Fruit fly (Drosophila melanogaster): ENCODE results near the gene Rat1.

Rat1 gene

dm6 chr2L:6950096-6950495, 42.2 kb downstream of the Rat1 start, which contains the start of the genes Gas41 and SA1 (continued):
- peak; percentile 52 for TF ChIP-seq CG17802 (tag; optimal IDR thresholded peaks at IDR 0.05)
- peak; percentile 93 for TF ChIP-seq esg (GFP tag; conservative IDR thresholded peaks at IDR 0.05)
- 0 out of 2 replicates have a peak, but pooled peaks have one; percentile 57 for TF ChIP-seq CG42726 (GFP tag; IDR thresholded peaks at IDR 0.05; ENCODE audit: partially characterized antibody)
- no peak for TF ChIP-seq Ptx1 (GFP tag; IDR thresholded peaks at IDR 0.05)
- no peak for TF ChIP-seq luna (GFP tag; optimal IDR thresholded peaks at IDR 0.05)
- peak; percentile 91 for TF ChIP-seq CG4730 (GFP tag; IDR thresholded peaks at IDR 0.05)
- TF ChIP-seq tx (GFP tag; optimal IDR thresholded peaks at IDR 0.05), result peak; percentile 46
- peak; percentile 73 for TF ChIP-seq CG8281 (tag; optimal IDR thresholded peaks at IDR 0.05)
- TF ChIP-seq CG14667 (GFP tag; IDR thresholded peaks at IDR 0.05), result peak; percentile 90
- TF ChIP-seq vfl (GFP tag; optimal IDR thresholded peaks at IDR 0.05), result peak; percentile 72
- peak; percentile 82 for TF ChIP-seq slbo (GFP tag; IDR thresholded peaks at IDR 0.05)
- peak; percentile 98 for TF ChIP-seq CG12391 (tag; optimal IDR thresholded peaks at IDR 0.05)
- peak; percentile 38 for TF ChIP-seq CG33213 (GFP tag; optimal IDR thresholded peaks at IDR 0.05)
- no peak for TF ChIP-seq bigmax (GFP tag; optimal IDR thresholded peaks at IDR 0.05)
- TF ChIP-seq Hmr (GFP tag; optimal IDR thresholded peaks at IDR 0.05), result peak; percentile 92
- no peak for TF ChIP-seq kni (GFP tag; optimal IDR thresholded peaks at IDR 0.05)
- TF ChIP-seq sens-2 (GFP tag; IDR thresholded peaks at IDR 0.05), result no peak
- TF ChIP-seq CG18011 (GFP tag; optimal IDR thresholded peaks at IDR 0.05), result peak; percentile 77
- TF ChIP-seq ci (GFP tag; IDR thresholded peaks at IDR 0.05), result peak; percentile 88
- TF ChIP-seq fd102C (GFP tag; optimal IDR thresholded peaks at IDR 0.05), result peak; percentile 81
- TF ChIP-seq YL-1 (GFP tag; optimal IDR thresholded peaks at IDR 0.05), result peak; percentile 69
- TF ChIP-seq CG1647 (GFP tag; optimal IDR thresholded peaks at IDR 0.05), result peak; percentile 10
- peak; percentile 95 for TF ChIP-seq CG32532 (GFP tag; IDR thresholded peaks at IDR 0.05)
- TF ChIP-seq CG7271 (tag; optimal IDR thresholded peaks at IDR 0.05), result peak; percentile 93
- TF ChIP-seq Chrac-16 (GFP tag; optimal IDR thresholded peaks at IDR 0.05), result peak; percentile 93
- peak; percentile 94 for TF ChIP-seq CG32772 (GFP tag; IDR thresholded peaks at IDR 0.05)
- 0 out of 4 replicates have a peak, but pooled peaks have one; percentile 70 for TF ChIP-seq chinmo (GFP tag; IDR thresholded peaks at IDR 0.05; ENCODE audit: partially characterized antibody)
- peak; percentile 44; the same call in 1 of the 3 replicates for TF ChIP-seq CG14860 (GFP tag; IDR thresholded peaks at IDR 0.05; ENCODE audit: partially characterized antibody)
- no peak for TF ChIP-seq CG12071 (GFP tag; optimal IDR thresholded peaks at IDR 0.05)
- TF ChIP-seq zen (tag; optimal IDR thresholded peaks at IDR 0.05), result peak; percentile 95
- peak; percentile 93 for TF ChIP-seq Dek (tag; optimal IDR thresholded peaks at IDR 0.05)
- TF ChIP-seq Hey (tag; optimal IDR thresholded peaks at IDR 0.05), result peak; percentile 46
- peak; percentile 81 for TF ChIP-seq CG1233 (GFP tag; optimal IDR thresholded peaks at IDR 0.05)
- peak; percentile 67 for TF ChIP-seq kay (GFP tag; optimal IDR thresholded peaks at IDR 0.05)
- TF ChIP-seq fu2 (GFP tag; optimal IDR thresholded peaks at IDR 0.05), result peak; percentile 48
- peak; percentile 86 for TF ChIP-seq Meics (GFP tag; optimal IDR thresholded peaks at IDR 0.05)
- TF ChIP-seq prd (optimal IDR thresholded peaks at IDR 0.05), result no peak
- peak; percentile 96 for TF ChIP-seq prd (GFP tag; IDR thresholded peaks at IDR 0.05)
- peak; percentile 92 for TF ChIP-seq CG4617 (GFP tag; optimal IDR thresholded peaks at IDR 0.05; ENCODE audit: borderline replicate concordance)
- TF ChIP-seq CG11085 (GFP tag; IDR thresholded peaks at IDR 0.05), result peak; percentile 89
- TF ChIP-seq CG6254 (GFP tag; optimal IDR thresholded peaks at IDR 0.05), result peak; percentile 75
- peak; percentile 92 for TF ChIP-seq CG2678 (tag; optimal IDR thresholded peaks at IDR 0.05)
- TF ChIP-seq CG11504 (tag; optimal IDR thresholded peaks at IDR 0.05), result no peak
- TF ChIP-seq sna (GFP tag; IDR thresholded peaks at IDR 0.05; ENCODE audit: partially characterized antibody), result peak; percentile 78
- peak; percentile 99 for TF ChIP-seq CG17385 (GFP tag; optimal IDR thresholded peaks at IDR 0.05)
- peak; percentile 95 for TF ChIP-seq Sry-δ (GFP tag; optimal IDR thresholded peaks at IDR 0.05)
- peak; percentile 30 for TF ChIP-seq disco-r (GFP tag; optimal IDR thresholded peaks at IDR 0.05)
- TF ChIP-seq CG12744 (GFP tag; optimal IDR thresholded peaks at IDR 0.05), result peak; percentile 22
- TF ChIP-seq MESR4 (GFP tag; optimal IDR thresholded peaks at IDR 0.05), result peak; percentile 38
- TF ChIP-seq CG10321 (GFP tag; IDR thresholded peaks at IDR 0.05), result 0 out of 2 replicates have a peak, but pooled peaks have one; percentile 24
